Fruit fly (Drosophila melanogaster): ENCODE measurements around the gene bard.

The bard gene

dm6 chr3R:18103196-18103809, 22.5 kb downstream of the bard start:
- no peak for TF ChIP-seq sv (GFP tag; optimal IDR thresholded peaks at IDR 0.05)
- TF ChIP-seq GATAd (GFP tag; optimal IDR thresholded peaks at IDR 0.05): no peak
- TF ChIP-seq Jra (GFP tag; optimal IDR thresholded peaks at IDR 0.05): no peak
- peak; percentile 8 for TF ChIP-seq h (GFP tag; optimal IDR thresholded peaks at IDR 0.05)
- no peak for TF ChIP-seq brk (GFP tag; optimal IDR thresholded peaks at IDR 0.05)
- no peak for TF ChIP-seq tai (GFP tag; optimal IDR thresholded peaks at IDR 0.05)
- TF ChIP-seq Myc (optimal IDR thresholded peaks at IDR 0.05): no peak
- TF ChIP-seq HLH106 (tag; optimal IDR thresholded peaks at IDR 0.05): no peak
- TF ChIP-seq ey (GFP tag; optimal IDR thresholded peaks at IDR 0.05): no peak

dm6 chr3R:18104261-18104792, 23.5 kb downstream of the bard start:
- TF ChIP-seq dsf (GFP tag; optimal IDR thresholded peaks at IDR 0.05; ENCODE audit: borderline replicate concordance) (no peak), OdsH (GFP tag; optimal IDR thresholded peaks at IDR 0.05) (no peak)

DNA sequence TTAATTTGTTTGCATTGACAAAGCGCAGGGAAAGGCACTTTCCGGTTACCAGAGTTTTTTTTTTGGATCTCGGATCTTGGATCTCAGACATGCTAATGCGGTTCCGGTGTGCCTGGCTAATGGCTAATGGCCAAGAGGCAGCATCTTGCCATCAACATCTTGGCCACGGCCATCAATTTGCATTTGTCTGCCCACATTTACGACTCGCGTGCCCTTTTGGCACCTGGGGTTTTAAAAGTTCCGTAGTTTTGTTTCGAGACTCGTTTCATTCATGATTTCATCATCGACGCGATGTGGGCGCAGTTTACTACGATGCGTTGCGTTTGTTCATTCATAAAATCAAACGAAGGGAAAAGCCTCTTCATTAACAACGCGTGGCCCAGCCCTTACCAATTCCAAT, 25.3 kb downstream of the bard start:
- TF ChIP-seq br (GFP tag; optimal IDR thresholded peaks at IDR 0.05) (no peak), fru (GFP tag; optimal IDR thresholded peaks at IDR 0.05) (no peak), Rel (GFP tag; optimal IDR thresholded peaks at IDR 0.05) (no peak), Rel (tag; optimal IDR thresholded peaks at IDR 0.05) (no peak), rgr (GFP tag; optimal IDR thresholded peaks at IDR 0.05) (no peak), Dfd (GFP tag; optimal IDR thresholded peaks at IDR 0.05) (no peak), h (GFP tag; optimal IDR thresholded peaks at IDR 0.05) (no peak), ey (GFP tag; optimal IDR thresholded peaks at IDR 0.05) (no peak), Myc (optimal IDR thresholded peaks at IDR 0.05) (no peak), Hnf4 (GFP tag; optimal IDR thresholded peaks at IDR 0.05) (no peak), jim (GFP tag; optimal IDR thresholded peaks at IDR 0.05) (no peak), Mio (GFP tag; optimal IDR thresholded peaks at IDR 0.05) (no peak)

DNA sequence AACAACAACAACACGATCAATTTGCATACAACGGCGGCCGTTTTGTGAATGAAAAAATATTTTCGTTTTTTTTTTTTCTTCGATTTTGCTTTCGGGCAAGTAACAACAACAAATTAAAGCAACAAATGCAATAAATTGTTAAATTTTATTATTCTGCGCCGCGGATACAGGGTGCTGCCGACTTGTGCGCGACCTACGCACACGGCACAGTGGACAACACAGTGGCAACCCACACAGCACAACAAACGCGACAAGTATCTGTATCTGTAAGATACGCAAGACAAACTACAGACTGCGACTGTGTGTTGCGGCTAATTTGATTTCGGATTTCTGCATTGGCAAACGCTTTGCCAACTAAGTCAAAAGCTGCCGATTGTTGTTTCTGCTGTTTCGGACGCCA, 26.7 kb downstream of the bard start:
- TF ChIP-seq CG32264 (GFP tag; optimal IDR thresholded peaks at IDR 0.05) (no peak), Dfd (GFP tag; optimal IDR thresholded peaks at IDR 0.05) (peak; percentile 6)

- TF ChIP-seq pan (optimal IDR thresholded peaks at IDR 0.05): no peak
- TF ChIP-seq lola (GFP tag; optimal IDR thresholded peaks at IDR 0.05): no peak
- TF ChIP-seq tai (GFP tag; optimal IDR thresholded peaks at IDR 0.05): no peak
- TF ChIP-seq HLH106 (tag; optimal IDR thresholded peaks at IDR 0.05): no peak
- TF ChIP-seq CG32264 (GFP tag; optimal IDR thresholded peaks at IDR 0.05): no peak
- no peak for TF ChIP-seq rgr (GFP tag; optimal IDR thresholded peaks at IDR 0.05)
- TF ChIP-seq sage (GFP tag; optimal IDR thresholded peaks at IDR 0.05): no peak
- TF ChIP-seq brk (GFP tag; optimal IDR thresholded peaks at IDR 0.05): no peak
- no peak for TF ChIP-seq fru (GFP tag; optimal IDR thresholded peaks at IDR 0.05)
- TF ChIP-seq CrebA (GFP tag; optimal IDR thresholded peaks at IDR 0.05; ENCODE audit: borderline replicate concordance): no peak
- no peak for TF ChIP-seq Mio (GFP tag; optimal IDR thresholded peaks at IDR 0.05)
- TF ChIP-seq jim (GFP tag; optimal IDR thresholded peaks at IDR 0.05): no peak
- no peak for TF ChIP-seq psq (GFP tag; optimal IDR thresholded peaks at IDR 0.05)
- no peak for TF ChIP-seq foxo (GFP tag; optimal IDR thresholded peaks at IDR 0.05)
- TF ChIP-seq CG9705 (GFP tag; optimal IDR thresholded peaks at IDR 0.05): no peak
- no peak for TF ChIP-seq Hr78 (GFP tag; optimal IDR thresholded peaks at IDR 0.05)
- TF ChIP-seq Dif (GFP tag; optimal IDR thresholded peaks at IDR 0.05; ENCODE audit: partially characterized antibody): no peak
- no peak for TF ChIP-seq Hnf4 (GFP tag; optimal IDR thresholded peaks at IDR 0.05)
Observed at dm6 chr3R:18108442-18108841, 27.6 kb downstream of the bard start.

- TF ChIP-seq ey (GFP tag; optimal IDR thresholded peaks at IDR 0.05) (no peak), OdsH (GFP tag; optimal IDR thresholded peaks at IDR 0.05) (no peak), GATAd (GFP tag; optimal IDR thresholded peaks at IDR 0.05) (no peak), tai (GFP tag; optimal IDR thresholded peaks at IDR 0.05) (no peak), fru (GFP tag; optimal IDR thresholded peaks at IDR 0.05) (no peak)
Observed at dm6 chr3R:18111709-18112110, 30.9 kb downstream of the bard start.

Data from whole organism, wandering third instar larva.